Worm (Caenorhabditis elegans): ENCODE results near the gene F45E6.1.

Gene F45E6.1

ce11 chrX:12446572-12446971, 30.7 kb downstream of the F45E6.1 start:
- TF ChIP-seq elt-3 (tag; optimal IDR thresholded peaks at IDR 0.05) (no peak), lsy-2 (tag; optimal IDR thresholded peaks at IDR 0.05) (no peak), ces-1 (GFP tag; optimal IDR thresholded peaks at IDR 0.05) (no peak), drap-1 (GFP tag; optimal IDR thresholded peaks at IDR 0.05) (no peak), mab-5 (tag; optimal IDR thresholded peaks at IDR 0.05) (no peak), mep-1 (tag; optimal IDR thresholded peaks at IDR 0.05) (no peak), ceh-43 (GFP tag; optimal IDR thresholded peaks at IDR 0.05) (no peak), blmp-1 (tag; optimal IDR thresholded peaks at IDR 0.05) (no peak)

ce11 chrX:12444423-12444822, 32.8 kb downstream of the F45E6.1 start:
- no peak for TF ChIP-seq elt-1 (tag; optimal IDR thresholded peaks at IDR 0.05; ENCODE audit: borderline replicate concordance, insufficient read depth)
- TF ChIP-seq unc-120 (tag; optimal IDR thresholded peaks at IDR 0.05; ENCODE audit: poor library complexity, severe bottlenecking), result no peak
- TF ChIP-seq ham-2 (GFP tag; optimal IDR thresholded peaks at IDR 0.05), result no peak

ce11 chrX:12439998-12440722, 37.1 kb downstream of the F45E6.1 start:
- TF ChIP-seq hlh-1 (tag; optimal IDR thresholded peaks at IDR 0.05), result no peak
- TF ChIP-seq ceh-39 (tag; optimal IDR thresholded peaks at IDR 0.05), result no peak
- no peak for TF ChIP-seq elt-1 (tag; optimal IDR thresholded peaks at IDR 0.05; ENCODE audit: borderline replicate concordance, insufficient read depth)
- no peak for TF ChIP-seq ztf-11 (tag; optimal IDR thresholded peaks at IDR 0.05)
- no peak for TF ChIP-seq sem-2 (GFP tag; optimal IDR thresholded peaks at IDR 0.05)
- no peak for TF ChIP-seq ham-2 (GFP tag; optimal IDR thresholded peaks at IDR 0.05)
- no peak for TF ChIP-seq mab-5 (tag; optimal IDR thresholded peaks at IDR 0.05)
- no peak for TF ChIP-seq unc-39 (tag; optimal IDR thresholded peaks at IDR 0.05)
- no peak for TF ChIP-seq lin-13 (tag; optimal IDR thresholded peaks at IDR 0.05)
- TF ChIP-seq lsy-2 (tag; optimal IDR thresholded peaks at IDR 0.05), result no peak

ce11 chrX:12438266-12438665, 39.0 kb downstream of the F45E6.1 start:
- no peak for TF ChIP-seq sptf-1 (tag; optimal IDR thresholded peaks at IDR 0.05)
- no peak for TF ChIP-seq sem-2 (GFP tag; optimal IDR thresholded peaks at IDR 0.05)

- no peak for TF ChIP-seq ztf-11 (tag; optimal IDR thresholded peaks at IDR 0.05)
- no peak for TF ChIP-seq mep-1 (tag; optimal IDR thresholded peaks at IDR 0.05)
- no peak for TF ChIP-seq nhr-237 (tag; optimal IDR thresholded peaks at IDR 0.05)
- TF ChIP-seq unc-39 (tag; optimal IDR thresholded peaks at IDR 0.05), result no peak
- TF ChIP-seq ces-1 (GFP tag; optimal IDR thresholded peaks at IDR 0.05), result no peak
- TF ChIP-seq pha-4 (tag; optimal IDR thresholded peaks at IDR 0.05), result no peak
- TF ChIP-seq mls-2 (tag; optimal IDR thresholded peaks at IDR 0.05), result no peak
- no peak for TF ChIP-seq M03D4.4 (tag; optimal IDR thresholded peaks at IDR 0.05)
- TF ChIP-seq hlh-1 (tag; optimal IDR thresholded peaks at IDR 0.05), result no peak
- no peak for TF ChIP-seq elt-1 (tag; optimal IDR thresholded peaks at IDR 0.05; ENCODE audit: borderline replicate concordance, insufficient read depth)
- TF ChIP-seq elt-3 (tag; optimal IDR thresholded peaks at IDR 0.05), result no peak
- TF ChIP-seq bed-3 (GFP tag; optimal IDR thresholded peaks at IDR 0.05), result no peak
- TF ChIP-seq snpc-4 (tag; optimal IDR thresholded peaks at IDR 0.05), result no peak
- no peak for TF ChIP-seq sptf-1 (tag; optimal IDR thresholded peaks at IDR 0.05)
- TF ChIP-seq zip-8 (tag; optimal IDR thresholded peaks at IDR 0.05), result no peak
- no peak for TF ChIP-seq lin-13 (tag; optimal IDR thresholded peaks at IDR 0.05)
- no peak for TF ChIP-seq nhr-12 (tag; optimal IDR thresholded peaks at IDR 0.05)
- TF ChIP-seq unc-62 (GFP tag; optimal IDR thresholded peaks at IDR 0.05), result no peak
- TF ChIP-seq tbx-8 (GFP tag; optimal IDR thresholded peaks at IDR 0.05), result no peak
- TF ChIP-seq nhr-28 (tag; optimal IDR thresholded peaks at IDR 0.05), result no peak
These were observed 40.8 kb downstream of the F45E6.1 start for ce11 chrX:12436486-12436885.

ce11 chrX:12435246-12435645, 42.0 kb downstream of the F45E6.1 start:
- no peak for TF ChIP-seq elt-1 (tag; optimal IDR thresholded peaks at IDR 0.05; ENCODE audit: borderline replicate concordance, insufficient read depth)
- TF ChIP-seq snpc-4 (tag; optimal IDR thresholded peaks at IDR 0.05), result no peak

All from whole organism, mixed stage, embryonic.